Worm (Caenorhabditis elegans) whole organism, L4/young adult: ENCODE results near the gene F31E8.5.

Experiments
- W03F9.2 ChIP-seq: fragments of 150-350 bp; optimal IDR thresholded peaks from 2 replicates; lab custom pipeline; 2014; ENCODE audit warnings: missing biosample characterization, missing genetic modification characterization
- dao-5 ChIP-seq: sonication (generic microtip); optimal IDR thresholded peaks from 2 replicates; lab custom pipeline; 2016; ENCODE audit warnings: missing genotype, missing genetic modification characterization, moderate library complexity, missing compliant biosample characterization
- him-1 ChIP-seq: sonication (generic microtip); optimal IDR thresholded peaks from 2 replicates; lab custom pipeline; 2016; ENCODE audit warnings: missing genotype, missing genetic modification reagents, missing genetic modification characterization, missing compliant biosample characterization

ce11 chrII:6841102-6841501 lies 34.0 kb upstream of the F31E8.5 start:
- TF ChIP-seq W03F9.2 (no peak), dao-5 (tag; lab: Kevin White, UChicago) (no peak), him-1 (tag; lab: Kevin White, UChicago) (no peak)
